Fruit fly (Drosophila melanogaster): ENCODE data around the gene ab.

- TF ChIP-seq toe (GFP tag; optimal IDR thresholded peaks at IDR 0.05): no peak
- no peak for TF ChIP-seq Mnt (GFP tag; optimal IDR thresholded peaks at IDR 0.05)
- no peak for TF ChIP-seq CG7101 (tag; optimal IDR thresholded peaks at IDR 0.05)
- no peak for TF ChIP-seq ovo (GFP tag; optimal IDR thresholded peaks at IDR 0.05)
- TF ChIP-seq kay (GFP tag; ENCODE audit: borderline replicate concordance): no peak
These were observed 85.3 kb downstream of the ab start for dm6 chr2L:11295762-11296161.

All from whole organism, adult.